Fruit fly (Drosophila melanogaster): ENCODE data around the gene unc80.
A peak's percentile ranks its signal among the peaks of the same experiment; 100 is the strongest.

Gene unc80

DNA sequence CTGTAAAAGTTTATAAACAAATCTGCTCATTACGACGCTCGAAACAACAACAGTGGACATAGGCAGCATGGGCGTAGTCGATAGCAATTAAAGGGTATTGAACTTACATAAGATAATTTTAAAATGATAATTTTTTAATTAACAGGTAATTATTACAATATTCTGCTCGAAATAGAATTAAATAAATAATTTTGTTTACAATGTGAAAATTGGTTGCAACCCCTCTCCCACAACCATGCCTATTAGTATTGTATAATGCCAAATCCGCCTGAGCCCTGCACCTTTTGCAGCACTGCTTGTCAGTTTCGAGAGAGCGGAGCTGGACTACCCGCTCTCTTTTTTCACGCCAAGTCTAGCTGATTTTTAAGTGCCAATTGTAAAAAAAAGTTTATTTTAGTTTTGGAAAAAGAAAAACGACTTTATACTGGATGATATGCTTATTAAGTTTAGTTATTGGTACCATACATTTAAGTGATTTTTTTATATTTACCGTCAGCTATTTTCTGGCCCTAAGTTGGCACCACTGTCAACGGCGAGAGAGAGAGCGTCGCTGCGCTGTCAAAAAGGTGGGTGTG lies 26.1 kb upstream of the unc80 start, which contains the start of the genes CG5611 and Mtl (continued):
- TF ChIP-seq al (GFP tag; IDR thresholded peaks at IDR 0.05) = peak; percentile 100
- peak in 1 of 2 experiments; percentile 85 for TF ChIP-seq insv (GFP tag; optimal IDR thresholded peaks at IDR 0.05)
- TF ChIP-seq pita (GFP tag; optimal IDR thresholded peaks at IDR 0.05) = no peak
- no peak for TF ChIP-seq Dll (GFP tag; IDR thresholded peaks at IDR 0.05; ENCODE audit: partially characterized antibody)
- peak; percentile 60 for TF ChIP-seq CG14965 (GFP tag; optimal IDR thresholded peaks at IDR 0.05; ENCODE audit: borderline replicate concordance)
- peak; percentile 88 for TF ChIP-seq CG3995 (GFP tag; optimal IDR thresholded peaks at IDR 0.05)
- TF ChIP-seq chif (GFP tag; optimal IDR thresholded peaks at IDR 0.05) = peak; percentile 97 to 98
- peak; percentile 100 for TF ChIP-seq toy (GFP tag; IDR thresholded peaks at IDR 0.05)
- TF ChIP-seq gem (tag; optimal IDR thresholded peaks at IDR 0.05) = peak; percentile 100
- peak; percentile 100 for TF ChIP-seq NFAT (GFP tag; IDR thresholded peaks at IDR 0.05)
- TF ChIP-seq CG43689 (GFP tag; IDR thresholded peaks at IDR 0.05) = peak; percentile 100
- TF ChIP-seq wek (GFP tag; optimal IDR thresholded peaks at IDR 0.05) = peak; percentile 96
- TF ChIP-seq schlank (tag; optimal IDR thresholded peaks at IDR 0.05) = peak; percentile 99
- peak; percentile 99 for TF ChIP-seq CG18476 (GFP tag; optimal IDR thresholded peaks at IDR 0.05)
- TF ChIP-seq CG10267 (tag; optimal IDR thresholded peaks at IDR 0.05) = peak; percentile 100
- peak; percentile 96 for TF ChIP-seq Jarid2 (GFP tag; optimal IDR thresholded peaks at IDR 0.05)
- peak; percentile 100 for TF ChIP-seq CG12659 (GFP tag; optimal IDR thresholded peaks at IDR 0.05)
- peak; percentile 99 for TF ChIP-seq CG1603 (tag; optimal IDR thresholded peaks at IDR 0.05)
- peak; percentile 99 for TF ChIP-seq CG34376 (GFP tag; optimal IDR thresholded peaks at IDR 0.05)
- TF ChIP-seq CG7372 (GFP tag; IDR thresholded peaks at IDR 0.05) = peak; percentile 100
- TF ChIP-seq lola (GFP tag; optimal IDR thresholded peaks at IDR 0.05) = peak in 1 of 3 experiments; percentile 100
- TF ChIP-seq Sin3A (optimal IDR thresholded peaks at IDR 0.05) = peak; percentile 73
- TF ChIP-seq CG1832 (GFP tag; optimal IDR thresholded peaks at IDR 0.05) = no peak
- TF ChIP-seq CG11695 (GFP tag; IDR thresholded peaks at IDR 0.05) = peak; percentile 100
- TF ChIP-seq D19A (tag; optimal IDR thresholded peaks at IDR 0.05) = peak; percentile 98
- TF ChIP-seq CkIIα-i1 (GFP tag; IDR thresholded peaks at IDR 0.05) = peak; percentile 99
- TF ChIP-seq CG4328 (GFP tag; optimal IDR thresholded peaks at IDR 0.05) = peak; percentile 100
- peak; percentile 100 for TF ChIP-seq CG9817 (tag; optimal IDR thresholded peaks at IDR 0.05)
- no peak for TF ChIP-seq inv (GFP tag; IDR thresholded peaks at IDR 0.05; ENCODE audit: partially characterized antibody)
- TF ChIP-seq ewg (GFP tag; optimal IDR thresholded peaks at IDR 0.05) = peak; percentile 99
- TF ChIP-seq danr (GFP tag; IDR thresholded peaks at IDR 0.05) = peak; percentile 100
- TF ChIP-seq Asciz (GFP tag; optimal IDR thresholded peaks at IDR 0.05) = peak; percentile 99
- TF ChIP-seq Xrp1 (GFP tag; IDR thresholded peaks at IDR 0.05) = peak; percentile 100
- peak; percentile 97 for TF ChIP-seq scrt (GFP tag; optimal IDR thresholded peaks at IDR 0.05)
- TF ChIP-seq gsb (GFP tag; IDR thresholded peaks at IDR 0.05) = peak; percentile 100
- TF ChIP-seq ftz-f1 (GFP tag; optimal IDR thresholded peaks at IDR 0.05) = peak; percentile 93
- TF ChIP-seq vvl (GFP tag; IDR thresholded peaks at IDR 0.05) = peak; percentile 100
- peak; percentile 99 for TF ChIP-seq CG6765 (GFP tag; optimal IDR thresholded peaks at IDR 0.05)
- peak in 1 of 2 experiments; percentile 52 for TF ChIP-seq eve (GFP tag; optimal IDR thresholded peaks at IDR 0.05)
- peak; percentile 99 for TF ChIP-seq C15 (GFP tag; IDR thresholded peaks at IDR 0.05)
- TF ChIP-seq crol (GFP tag; IDR thresholded peaks at IDR 0.05) = peak; percentile 94
- peak; percentile 94 for TF ChIP-seq CG7745 (tag; optimal IDR thresholded peaks at IDR 0.05)
- TF ChIP-seq CG13287 (GFP tag; IDR thresholded peaks at IDR 0.05; ENCODE audit: partially characterized antibody) = peak; percentile 28; the same call in 1 of the 2 replicates
- peak; percentile 100 for TF ChIP-seq row (GFP tag; IDR thresholded peaks at IDR 0.05)
- TF ChIP-seq usp (GFP tag; optimal IDR thresholded peaks at IDR 0.05) = no peak
- peak; percentile 99 for TF ChIP-seq sr (GFP tag; IDR thresholded peaks at IDR 0.05)
- peak; percentile 64 for TF ChIP-seq pzg (GFP tag; optimal IDR thresholded peaks at IDR 0.05)
- TF ChIP-seq dan (GFP tag; IDR thresholded peaks at IDR 0.05) = peak; percentile 99
- TF ChIP-seq CG8478 (optimal IDR thresholded peaks at IDR 0.05) = no peak
- peak; percentile 95 for TF ChIP-seq CG15514 (GFP tag; optimal IDR thresholded peaks at IDR 0.05)

Measured in whole organism, embryonic.